Fruit fly (Drosophila melanogaster) whole organism, pupa: ENCODE measurements around the gene CG6296.

Source experiments
- CG10348 ChIP-seq: fragments of 200-800 bp; sonication (Bioruptor generic); IDR thresholded peaks from 2 replicates; pipeline ENCODE4 v1.3.6; 2022; ENCODE audit warnings: missing biosample characterization, missing genetic modification characterization
- CG12605 ChIP-seq: fragments of 200-800 bp; sonication (Bioruptor generic); IDR thresholded peaks from 2 replicates; pipeline ENCODE4 v1.3.6; 2022; ENCODE audit warnings: missing biosample characterization, missing genetic modification characterization
- CG13204 ChIP-seq: fragments of 200-800 bp; sonication (Bioruptor generic); optimal IDR thresholded peaks from 2 replicates; lab custom pipeline; 2018; ENCODE audit warnings: missing biosample characterization, mild to moderate bottlenecking, missing genetic modification characterization, moderate library complexity
- CG14655 ChIP-seq: fragments of 200-800 bp; sonication (Bioruptor generic); optimal IDR thresholded peaks from 3 replicates; lab custom pipeline; 2017; ENCODE audit warnings: mild to moderate bottlenecking, missing biosample characterization, missing genetic modification reagents, missing genetic modification characterization
- CG15710 ChIP-seq: fragments of 200-800 bp; sonication (Bioruptor generic); optimal IDR thresholded peaks from 2 replicates; lab custom pipeline; 2018; ENCODE audit warnings: missing biosample characterization, mild to moderate bottlenecking, missing genetic modification characterization, moderate library complexity
- CG17806 ChIP-seq: fragments of 200-800 bp; sonication (Bioruptor generic); optimal IDR thresholded peaks from 2 replicates; lab custom pipeline; 2018; ENCODE audit warnings: missing biosample characterization, mild to moderate bottlenecking, missing genetic modification characterization, moderate library complexity
- CG32121 ChIP-seq: fragments of 200-800 bp; sonication (Bioruptor generic); IDR thresholded peaks from 2 replicates; pipeline ENCODE4 v1.3.6; 2022; ENCODE audit warnings: missing biosample characterization, missing genetic modification characterization
- CG34367 ChIP-seq: fragments of 200-800 bp; sonication (Bioruptor generic); optimal IDR thresholded peaks from 2 replicates; lab custom pipeline; 2018; ENCODE audit warnings: missing biosample characterization, mild to moderate bottlenecking, missing genetic modification characterization
- CG4496 ChIP-seq: fragments of 200-800 bp; sonication (Bioruptor generic); IDR thresholded peaks from 3 replicates; pipeline ENCODE4 v1.3.6; 2022; ENCODE audit warnings: missing biosample characterization, missing genetic modification characterization
- CG8159 ChIP-seq: fragments of 200-800 bp; sonication (Bioruptor generic); optimal IDR thresholded peaks from 3 replicates; lab custom pipeline; 2018; ENCODE audit warnings: missing biosample characterization, mild to moderate bottlenecking, missing genetic modification characterization, moderate library complexity
- CG8301 ChIP-seq: fragments of 200-800 bp; sonication (Bioruptor generic); optimal IDR thresholded peaks from 2 replicates; lab custom pipeline; 2018; ENCODE audit warnings: missing biosample characterization, mild to moderate bottlenecking, missing genetic modification characterization
- CG9948 ChIP-seq: fragments of 200-800 bp; sonication (Bioruptor generic); optimal IDR thresholded peaks from 2 replicates; lab custom pipeline; 2018; ENCODE audit warnings: missing biosample characterization, mild to moderate bottlenecking, missing genetic modification characterization, moderate library complexity
- D1 ChIP-seq: fragments of 200-800 bp; sonication (Bioruptor generic); optimal IDR thresholded peaks from 2 replicates; lab custom pipeline; 2018; ENCODE audit warnings: missing biosample characterization, mild to moderate bottlenecking, missing genetic modification characterization, moderate library complexity
- EcR ChIP-seq: fragments of 200-800 bp; sonication (Bioruptor generic); optimal IDR thresholded peaks from 3 replicates; lab custom pipeline; 2019; ENCODE audit warnings: missing biosample characterization, missing genetic modification characterization, mild to moderate bottlenecking, moderate library complexity, missing genetic modification reagents
- Ets98B ChIP-seq: fragments of 200-800 bp; sonication (Bioruptor generic); IDR thresholded peaks from 2 replicates; pipeline ENCODE4 v1.3.6; 2022; ENCODE audit warnings: missing biosample characterization, missing genetic modification characterization
- Pif1A ChIP-seq: fragments of 200-800 bp; sonication (Bioruptor generic); optimal IDR thresholded peaks from 3 replicates; lab custom pipeline; 2016; ENCODE audit warnings: missing biosample characterization, missing genetic modification characterization
- Pif1B ChIP-seq: fragments of 200-800 bp; sonication (Bioruptor generic); optimal IDR thresholded peaks from 3 replicates; lab custom pipeline; 2016; ENCODE audit warnings: missing biosample characterization, missing genetic modification characterization
- Snoo ChIP-seq: fragments of 200-800 bp; sonication (Bioruptor generic); optimal IDR thresholded peaks from 3 replicates; lab custom pipeline; 2017; ENCODE audit warnings: missing biosample characterization, mild to moderate bottlenecking, missing genetic modification characterization, inconsistent platforms
- fd96Ca ChIP-seq: fragments of 200-800 bp; sonication (Bioruptor generic); IDR thresholded peaks from 3 replicates; pipeline ENCODE4 v1.3.6; 2022; ENCODE audit warnings: missing biosample characterization, missing genetic modification characterization
- gl ChIP-seq: fragments of 200-800 bp; sonication (Bioruptor generic); optimal IDR thresholded peaks from 2 replicates; lab custom pipeline; 2018; ENCODE audit warnings: missing biosample characterization, mild to moderate bottlenecking, missing genetic modification characterization
- rn ChIP-seq: fragments of 200-800 bp; sonication (Bioruptor generic); IDR thresholded peaks from 2 replicates; pipeline ENCODE4 v1.3.6; 2022; ENCODE audit warnings: missing biosample characterization, missing genetic modification characterization

CG6296 gene

DNA sequence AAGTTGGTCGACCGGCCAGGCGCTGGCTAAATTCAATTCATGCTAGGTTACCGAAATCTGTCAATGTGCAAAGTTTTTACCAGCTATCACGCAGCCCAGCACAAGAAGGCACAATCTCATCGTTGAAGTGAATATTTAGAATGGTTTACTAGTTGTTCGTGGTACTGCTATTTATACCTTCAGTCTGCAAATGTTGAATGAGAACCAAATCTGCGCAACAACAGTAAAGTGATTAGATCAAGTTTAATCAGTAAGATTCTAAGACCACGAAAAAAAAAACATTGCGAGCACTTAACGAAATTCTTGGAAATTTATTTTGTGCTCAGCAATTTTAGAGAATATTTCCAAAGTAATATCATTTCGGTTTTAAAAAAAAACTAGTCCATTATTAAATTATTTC, at the start of gene CG6296:
CG6296 (minus strand) TSS at position 132 of the 400 bp plus-strand sequence.
- no peak for TF ChIP-seq CG17806 (tag; lab: Kevin White, UChicago)
- no peak for TF ChIP-seq gl (tag; lab: Kevin White, UChicago)

DNA sequence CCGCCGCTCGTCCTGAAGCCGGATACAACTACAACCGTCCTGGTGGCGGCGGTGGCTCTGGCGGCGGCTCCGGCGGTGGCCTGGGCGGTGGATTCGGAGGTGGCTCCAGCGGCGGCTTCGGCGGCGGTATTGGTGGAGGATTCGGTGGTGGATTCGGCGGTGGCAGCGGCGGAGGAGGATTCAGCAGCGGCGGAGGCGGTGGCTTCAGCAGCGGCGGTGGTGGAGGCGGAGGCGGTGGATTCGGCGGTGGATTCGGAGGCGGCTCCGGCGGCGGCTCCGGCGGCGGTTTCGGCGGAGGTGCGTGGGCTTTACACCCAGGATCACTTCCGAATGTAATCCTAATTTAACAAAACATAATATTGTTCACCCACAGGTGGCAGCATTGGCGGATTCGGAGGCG, 44.3 kb upstream of the CG6296 start:
- no peak for TF ChIP-seq CG8301 (tag; lab: Kevin White, UChicago)

DNA sequence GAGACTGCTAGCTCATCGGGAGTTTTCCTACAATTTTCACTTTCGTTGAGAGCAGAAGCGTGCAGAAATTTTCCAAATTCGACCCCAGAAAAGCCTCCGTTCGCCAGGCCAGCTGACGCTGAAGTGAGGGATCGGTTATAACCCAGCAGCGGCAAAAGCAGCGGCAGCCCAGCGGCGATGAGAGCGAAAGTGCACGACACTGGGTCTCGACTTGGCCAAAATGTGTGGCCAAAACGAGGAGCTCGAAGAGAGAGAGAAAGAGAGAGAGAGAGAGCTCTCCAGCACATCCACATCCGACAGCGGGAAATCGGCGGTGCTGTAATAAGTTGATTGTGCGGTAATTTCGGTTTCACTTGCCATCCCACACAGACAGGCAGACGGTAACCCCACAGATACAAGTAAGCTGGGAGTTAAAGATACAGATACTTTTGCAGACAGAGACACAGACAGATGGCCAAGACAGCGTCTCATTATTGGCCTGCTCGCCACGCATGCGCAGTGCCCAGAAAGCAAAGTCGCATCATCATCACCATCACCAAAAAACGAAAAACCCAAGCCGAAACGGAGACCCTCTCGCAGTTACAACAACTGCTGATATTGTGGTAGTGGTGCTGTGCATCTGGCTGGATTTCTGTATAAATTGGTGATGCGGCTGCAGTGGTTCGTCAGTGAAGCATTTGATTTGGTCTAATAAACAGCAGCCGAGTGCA, 43.4 kb upstream of the CG6296 start, which contains the start of gene TwdlT:
TwdlT (plus strand) TSS at position 660 of the 710 bp plus-strand sequence.
- TF ChIP-seq CG12605 (no peak), EcR (no peak), Pif1B (GFP tag; lab: Kevin White, UChicago) (no peak), Snoo (tag; lab: Kevin White, UChicago) (peak; percentile 0)

DNA sequence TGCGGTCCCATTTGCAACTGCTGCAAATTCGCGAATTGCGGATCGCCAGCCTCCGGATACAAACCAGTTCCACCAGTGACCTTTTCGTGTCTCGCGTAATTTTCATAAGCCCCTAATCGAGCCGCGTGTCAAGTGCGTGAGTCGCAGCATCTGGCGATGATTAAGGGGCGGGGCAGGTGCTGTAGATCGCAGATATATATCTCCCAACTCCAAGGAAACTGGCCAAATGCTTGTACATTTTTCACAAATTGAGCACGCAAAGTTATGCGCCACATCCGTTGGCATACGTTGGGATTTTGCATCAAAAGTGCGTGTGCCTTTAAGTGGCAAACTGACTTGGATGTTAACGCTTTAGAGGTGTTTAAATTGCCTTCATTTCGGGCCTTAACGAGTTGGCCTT, 34.8 kb upstream of the CG6296 start:
- TF ChIP-seq CG10348, result no peak
- TF ChIP-seq CG12605, result no peak
- no peak for TF ChIP-seq CG17806 (tag; lab: Kevin White, UChicago)
- no peak for TF ChIP-seq CG15710
- TF ChIP-seq CG4496 (GFP tag; lab: Robert Waterston, UW), result no peak
- no peak for TF ChIP-seq CG14655 (GFP tag; lab: Kevin White, UChicago)
- no peak for TF ChIP-seq CG8301 (tag; lab: Kevin White, UChicago)
- TF ChIP-seq Snoo (tag; lab: Kevin White, UChicago), result no peak
- no peak for TF ChIP-seq fd96Ca
- TF ChIP-seq CG32121 (GFP tag; lab: Robert Waterston, UW), result no peak
- no peak for TF ChIP-seq CG13204 (GFP tag; lab: Kevin White, UChicago)

DNA sequence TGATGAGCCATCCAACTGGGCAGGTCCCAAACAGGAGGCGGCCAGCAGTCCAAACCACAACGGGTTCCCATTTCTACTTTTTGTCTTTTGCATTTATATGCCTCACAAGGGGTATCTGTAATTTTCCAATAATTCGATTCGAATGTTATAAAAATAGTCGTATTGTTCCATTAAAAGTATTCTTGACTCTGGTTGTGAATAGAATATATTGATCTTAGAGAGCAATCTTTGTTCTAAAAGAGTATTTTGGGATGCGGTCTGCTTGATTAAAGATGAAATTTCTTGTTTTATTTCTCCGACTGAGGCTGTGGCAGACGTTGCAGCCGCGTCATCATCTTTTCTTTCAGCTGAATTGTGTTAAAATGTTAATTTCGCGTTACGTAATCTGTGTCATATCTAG, 28.7 kb upstream of the CG6296 start:
- TF ChIP-seq fd96Ca (no peak), CG10348 (no peak), Pif1B (GFP tag; lab: Kevin White, UChicago) (no peak), rn (GFP tag; lab: Robert Waterston, UW) (no peak), CG15710 (no peak), Pif1A (GFP tag; lab: Kevin White, UChicago) (no peak), Snoo (tag; lab: Kevin White, UChicago) (no peak), CG12605 (no peak), CG13204 (GFP tag; lab: Kevin White, UChicago) (no peak), EcR (no peak), CG8159 (tag; lab: Kevin White, UChicago) (no peak), CG14655 (GFP tag; lab: Kevin White, UChicago) (peak; percentile 50), CG34367 (tag; lab: Kevin White, UChicago) (no peak), gl (tag; lab: Kevin White, UChicago) (no peak), CG32121 (GFP tag; lab: Robert Waterston, UW) (no peak), D1 (no peak), CG9948 (tag; lab: Kevin White, UChicago) (no peak), CG4496 (GFP tag; lab: Robert Waterston, UW) (0 out of 3 replicates have a peak, but pooled peaks have one; percentile 17), CG8301 (tag; lab: Kevin White, UChicago) (peak; percentile 55), Ets98B (0 out of 2 replicates have a peak, but pooled peaks have one; percentile 22), CG17806 (tag; lab: Kevin White, UChicago) (no peak)

DNA sequence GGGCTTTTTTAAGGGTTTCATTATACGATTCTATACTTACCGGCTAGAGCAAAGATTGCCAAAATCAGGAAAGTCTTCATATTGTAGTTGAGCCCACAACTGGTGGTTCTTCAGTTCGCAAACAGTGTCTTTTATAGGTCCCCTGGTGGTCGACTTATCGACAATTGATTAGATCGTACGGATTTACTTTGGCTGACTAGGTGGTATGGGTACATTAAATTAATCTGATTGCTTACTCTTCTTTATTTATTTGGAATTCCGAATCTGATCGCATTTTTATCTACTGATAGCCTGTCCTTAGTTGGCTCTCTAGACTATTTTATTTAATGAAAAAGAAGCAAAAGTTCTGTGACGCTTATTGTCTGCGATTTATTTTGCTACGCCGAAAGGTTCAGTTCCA, 20.7 kb upstream of the CG6296 start, which contains the start of gene CG6271:
CG6271 (minus strand) TSS at position 101 of the 400 bp plus-strand sequence.
- TF ChIP-seq CG34367 (tag; lab: Kevin White, UChicago) (no peak), Pif1A (GFP tag; lab: Kevin White, UChicago) (no peak), CG10348 (no peak), CG8301 (tag; lab: Kevin White, UChicago) (no peak), EcR (no peak), CG12605 (no peak), CG32121 (GFP tag; lab: Robert Waterston, UW) (no peak), Pif1B (GFP tag; lab: Kevin White, UChicago) (no peak), Snoo (tag; lab: Kevin White, UChicago) (no peak), CG4496 (GFP tag; lab: Robert Waterston, UW) (no peak), rn (GFP tag; lab: Robert Waterston, UW) (no peak), D1 (no peak), gl (tag; lab: Kevin White, UChicago) (no peak), CG14655 (GFP tag; lab: Kevin White, UChicago) (no peak), CG9948 (tag; lab: Kevin White, UChicago) (no peak), Ets98B (no peak)

DNA sequence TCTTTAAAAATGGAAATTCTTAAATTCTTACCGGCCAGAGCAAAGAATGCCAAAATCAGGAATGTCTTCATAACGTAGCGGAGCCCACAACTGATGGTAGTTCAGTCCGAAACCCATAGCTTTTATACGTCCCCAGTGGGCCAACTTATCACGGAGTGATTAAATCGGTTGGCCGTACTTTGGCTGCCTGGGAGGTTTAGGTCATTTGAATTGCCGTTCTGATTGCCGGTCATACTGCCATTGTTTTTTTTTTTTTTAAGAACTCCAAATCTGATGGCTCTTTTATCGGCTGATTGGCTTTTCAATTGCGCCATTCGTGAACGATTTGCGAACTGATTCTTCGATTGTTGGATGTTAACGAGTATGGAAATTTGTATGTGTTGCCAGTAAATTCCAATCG, 17.8 kb upstream of the CG6296 start, which contains the start of gene CG6277:
CG6277 (minus strand) TSS at position 101 of the 400 bp plus-strand sequence.
- TF ChIP-seq D1 (no peak), rn (GFP tag; lab: Robert Waterston, UW) (no peak), CG8301 (tag; lab: Kevin White, UChicago) (no peak)
- TF ChIP-seq, all 21 proteins: peak for 0
